Fruit fly (Drosophila melanogaster): ENCODE data around the gene CG6999.

Gene CG6999

DNA sequence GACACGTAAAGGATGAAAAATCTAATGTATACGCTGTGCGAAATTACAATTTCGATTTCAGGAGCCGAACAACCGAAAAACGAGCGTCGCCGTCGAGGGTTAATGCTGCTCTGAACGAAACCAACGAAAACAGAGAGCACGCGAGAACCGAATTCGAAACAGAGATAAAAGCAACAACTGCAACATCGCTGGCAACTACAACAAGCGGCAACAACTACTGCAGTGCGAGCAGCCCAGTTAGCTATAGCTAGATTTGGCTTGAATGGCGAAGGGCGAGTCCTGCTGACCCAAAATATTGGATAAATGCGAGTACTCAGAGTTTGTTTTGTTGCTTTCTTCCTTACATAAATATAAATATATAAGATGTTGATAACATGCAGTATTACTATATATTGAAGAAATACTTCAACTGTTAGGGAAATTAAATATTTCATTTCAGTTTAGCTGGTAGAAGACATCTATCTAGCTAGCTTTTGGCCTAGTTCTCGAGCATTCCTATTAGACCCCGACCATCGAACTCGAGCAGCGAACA is 46.8 kb downstream of the CG6999 start, which contains the start of gene fend (continued):
- TF ChIP-seq CG13296 (GFP tag; optimal IDR thresholded peaks at IDR 0.05) = peak; percentile 58
- TF ChIP-seq CoRest (tag; optimal IDR thresholded peaks at IDR 0.05) = peak; percentile 60
- no peak for TF ChIP-seq Spps (tag; optimal IDR thresholded peaks at IDR 0.05)
- TF ChIP-seq z (GFP tag; IDR thresholded peaks at IDR 0.05) = no peak
- no peak for TF ChIP-seq CG5953 (GFP tag; IDR thresholded peaks at IDR 0.05)
- TF ChIP-seq E2f1 (GFP tag; IDR thresholded peaks at IDR 0.05) = no peak
- no peak for TF ChIP-seq mld (GFP tag; IDR thresholded peaks at IDR 0.05; ENCODE audit: partially characterized antibody)
- peak; percentile 29; the same call in 1 of the 2 replicates for TF ChIP-seq lmd (GFP tag; IDR thresholded peaks at IDR 0.05)
- no peak for TF ChIP-seq chinmo (GFP tag; IDR thresholded peaks at IDR 0.05; ENCODE audit: partially characterized antibody)
- TF ChIP-seq Oli (tag; optimal IDR thresholded peaks at IDR 0.05) = peak; percentile 24
- no peak for TF ChIP-seq Poxn (GFP tag; IDR thresholded peaks at IDR 0.05)
- no peak for TF ChIP-seq CG3065 (GFP tag; optimal IDR thresholded peaks at IDR 0.05)
- TF ChIP-seq CG12155 (GFP tag; optimal IDR thresholded peaks at IDR 0.05) = no peak
- TF ChIP-seq nerfin-1 (tag; optimal IDR thresholded peaks at IDR 0.05) = peak; percentile 35
- no peak for TF ChIP-seq ftz-f1 (GFP tag; optimal IDR thresholded peaks at IDR 0.05)
- no peak for TF ChIP-seq ERR (GFP tag; optimal IDR thresholded peaks at IDR 0.05)
- no peak for TF ChIP-seq otp (GFP tag; IDR thresholded peaks at IDR 0.05)
- TF ChIP-seq Antp (GFP tag; optimal IDR thresholded peaks at IDR 0.05) = no peak
- TF ChIP-seq Doc2 (GFP tag; IDR thresholded peaks at IDR 0.05) = no peak
- peak; percentile 8 for TF ChIP-seq lab (GFP tag; optimal IDR thresholded peaks at IDR 0.05)
- no peak for TF ChIP-seq exex (tag; optimal IDR thresholded peaks at IDR 0.05)
- TF ChIP-seq Sox100B (GFP tag; optimal IDR thresholded peaks at IDR 0.05) = peak; percentile 49
- TF ChIP-seq Gsc (GFP tag; IDR thresholded peaks at IDR 0.05) = no peak
- TF ChIP-seq Chrac-16 (GFP tag; optimal IDR thresholded peaks at IDR 0.05) = peak; percentile 22
- TF ChIP-seq MESR4 (GFP tag; optimal IDR thresholded peaks at IDR 0.05) = no peak
- peak; percentile 11 for TF ChIP-seq CG17359 (tag; optimal IDR thresholded peaks at IDR 0.05)
- no peak for TF ChIP-seq CG15601 (tag; optimal IDR thresholded peaks at IDR 0.05)
- TF ChIP-seq CG17186 (GFP tag; optimal IDR thresholded peaks at IDR 0.05) = no peak
- TF ChIP-seq B-H2 (GFP tag; optimal IDR thresholded peaks at IDR 0.05) = no peak
- peak; percentile 9 for TF ChIP-seq ewg (GFP tag; optimal IDR thresholded peaks at IDR 0.05)
- TF ChIP-seq Trl (optimal IDR thresholded peaks at IDR 0.05) = peak; percentile 5 to 43
- TF ChIP-seq Trl (GFP tag; optimal IDR thresholded peaks at IDR 0.05) = no peak
- no peak for TF ChIP-seq CG9609 (GFP tag; optimal IDR thresholded peaks at IDR 0.05)
- TF ChIP-seq CG18599 (GFP tag; optimal IDR thresholded peaks at IDR 0.05) = peak; percentile 57
- TF ChIP-seq CG6654 (GFP tag; optimal IDR thresholded peaks at IDR 0.05) = no peak
- TF ChIP-seq Atf-2 (GFP tag; optimal IDR thresholded peaks at IDR 0.05) = no peak
- TF ChIP-seq Hr3 (GFP tag; optimal IDR thresholded peaks at IDR 0.05) = peak; percentile 15
- TF ChIP-seq yki (optimal IDR thresholded peaks at IDR 0.05) = no peak
- TF ChIP-seq CG2678 (tag; optimal IDR thresholded peaks at IDR 0.05) = peak; percentile 67
- TF ChIP-seq dysf (GFP tag; IDR thresholded peaks at IDR 0.05) = peak; percentile 49; the same call in 1 of the 3 replicates
- TF ChIP-seq hkb (optimal IDR thresholded peaks at IDR 0.05) = no peak
- TF ChIP-seq hkb (GFP tag; IDR thresholded peaks at IDR 0.05) = peak; percentile 10; the same call in 1 of the 2 replicates
- peak; percentile 41 for TF ChIP-seq HmgZ (tag; optimal IDR thresholded peaks at IDR 0.05)
- TF ChIP-seq CG7839 (tag; optimal IDR thresholded peaks at IDR 0.05) = peak; percentile 60
- peak; percentile 50 for TF ChIP-seq CG10543 (GFP tag; optimal IDR thresholded peaks at IDR 0.05)
- no peak for TF ChIP-seq Hey (tag; optimal IDR thresholded peaks at IDR 0.05)
- no peak for TF ChIP-seq HLH54F (GFP tag; optimal IDR thresholded peaks at IDR 0.05)
- TF ChIP-seq vnd (GFP tag; IDR thresholded peaks at IDR 0.05; ENCODE audit: partially characterized antibody) = no peak
- peak; percentile 98 for TF ChIP-seq Sry-β (GFP tag; optimal IDR thresholded peaks at IDR 0.05)
- no peak for TF ChIP-seq CG31365 (tag; optimal IDR thresholded peaks at IDR 0.05)
- TF ChIP-seq slbo (GFP tag; IDR thresholded peaks at IDR 0.05) = no peak
- TF ChIP-seq Side (GFP tag; optimal IDR thresholded peaks at IDR 0.05) = no peak

All from whole organism, embryonic.